Fruit fly (Drosophila melanogaster): Measurements from ENCODE around the gene CG33783.

DNA sequence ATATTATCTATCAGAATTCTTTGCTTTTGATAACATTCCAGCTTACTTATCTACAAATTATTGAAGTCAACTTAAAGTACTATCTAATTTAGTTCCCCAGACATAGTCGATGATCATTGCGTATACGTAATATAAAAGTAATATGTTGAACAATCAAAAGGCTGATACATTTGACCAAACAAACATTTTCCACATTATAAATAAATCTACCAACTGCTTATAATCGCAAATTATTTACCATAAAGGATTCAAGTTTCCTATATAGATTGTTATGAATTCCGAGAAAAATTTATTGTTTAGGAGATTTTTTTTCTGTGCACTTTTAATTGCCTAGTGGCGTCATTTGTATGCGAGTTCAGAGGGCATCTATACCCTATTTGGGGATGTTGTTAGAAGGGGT is 20.1 kb downstream of the CG33783 start:
- TF ChIP-seq Sin3A (optimal IDR thresholded peaks at IDR 0.05) (no peak), h (optimal IDR thresholded peaks at IDR 0.05) (no peak), psq (optimal IDR thresholded peaks at IDR 0.05) (no peak), ttk (optimal IDR thresholded peaks at IDR 0.05) (no peak)
